Worm (Caenorhabditis elegans) whole organism, midembryonic: ENCODE measurements around the gene rps-23.

ENCODE experiments used
- flt-1 ChIP-seq: fragments of 200-800 bp; sonication (Bioruptor generic); IDR thresholded peaks from 2 replicates; pipeline ENCODE4 v1.3.6; 2022; ENCODE audit warnings: missing genetic modification characterization, missing compliant biosample characterization
- klf-2 ChIP-seq: fragments of 200-800 bp; sonication (Bioruptor generic); conservative IDR thresholded peaks from 2 replicates; pipeline ENCODE4 v1.3.6; 2022; ENCODE audit warnings: missing genetic modification reagents, missing genetic modification characterization, missing compliant biosample characterization
- ref-1 ChIP-seq: fragments of 200-800 bp; sonication (Bioruptor generic); conservative IDR thresholded peaks from 2 replicates; pipeline ENCODE4 v1.3.6; 2022; ENCODE audit warnings: missing genetic modification reagents, missing genetic modification characterization, missing compliant biosample characterization
- tab-1 ChIP-seq: fragments of 200-800 bp; sonication (Bioruptor generic); IDR thresholded peaks from 2 replicates; pipeline ENCODE4 v1.3.6; 2022; ENCODE audit warnings: missing genetic modification characterization, missing compliant biosample characterization
- ztf-29 ChIP-seq: fragments of 200-800 bp; sonication (Bioruptor generic); IDR thresholded peaks from 2 replicates; pipeline ENCODE4 v1.3.6; 2022; ENCODE audit warnings: missing genetic modification reagents, missing genetic modification characterization, missing compliant biosample characterization

DNA sequence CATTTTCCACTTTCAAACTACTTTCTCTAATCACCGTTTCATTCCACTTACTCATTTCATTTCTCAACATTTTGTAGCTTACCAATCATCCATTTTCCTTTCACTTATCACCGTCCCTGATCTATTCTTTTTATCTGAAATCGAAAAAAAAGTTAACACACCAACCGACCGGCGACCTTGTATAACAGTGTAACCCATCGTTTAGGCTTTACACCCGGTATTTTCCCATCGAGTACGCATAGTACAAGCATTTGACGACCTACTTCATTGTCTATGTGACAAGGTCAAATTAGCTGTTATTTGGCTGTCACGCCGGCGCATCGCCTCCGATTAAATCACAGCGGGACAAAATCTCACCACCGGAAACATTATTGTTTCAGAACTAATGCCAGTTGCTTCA, 38.7 kb upstream of the rps-23 start:
- TF ChIP-seq flt-1 (GFP tag; lab: Robert Waterston, UW) (no peak), klf-2 (GFP tag; lab: Robert Waterston, UW) (no peak), ref-1 (no peak), tab-1 (GFP tag; lab: Robert Waterston, UW) (no peak), ztf-29 (GFP tag; lab: Robert Waterston, UW) (no peak)
